Worm (Caenorhabditis elegans) whole organism, late embryonic: Measurements from ENCODE around the gene C44F1.1.

Source experiments
- F13H6.1 ChIP-seq: sonication (generic microtip); optimal IDR thresholded peaks from 2 replicates; lab custom pipeline; 2016; ENCODE audit warnings: missing genetic modification characterization, missing compliant biosample characterization
- K09A11.1 ChIP-seq: sonication (generic microtip); optimal IDR thresholded peaks from 2 replicates; lab custom pipeline; 2017; ENCODE audit warnings: antibody characterized with exemption, mild to moderate bottlenecking, missing genetic modification characterization, missing compliant biosample characterization; ENCODE audit not compliant: insufficient read depth
- T23F11.4 ChIP-seq: fragments of 200-800 bp; sonication (Bioruptor generic); optimal IDR thresholded peaks from 2 replicates; lab custom pipeline; 2018; ENCODE audit warnings: mild to moderate bottlenecking, missing genetic modification characterization, missing compliant biosample characterization
- Y22D7AL.16 ChIP-seq: sonication (generic microtip); optimal IDR thresholded peaks from 2 replicates; lab custom pipeline; 2016; ENCODE audit warnings: missing genetic modification characterization, missing compliant biosample characterization
- ahr-1 ChIP-seq: sonication (generic microtip); optimal IDR thresholded peaks from 2 replicates; lab custom pipeline; 2016; ENCODE audit warnings: missing genetic modification characterization, missing compliant biosample characterization
- ama-1 ChIP-seq: fragments of 150-350 bp; optimal IDR thresholded peaks from 2 replicates; lab custom pipeline; 2014
- ceh-14 ChIP-seq: sonication (generic microtip); optimal IDR thresholded peaks from 2 replicates; lab custom pipeline; 2016; ENCODE audit warnings: missing genotype, missing genetic modification characterization, missing compliant biosample characterization
- ceh-18 ChIP-seq: sonication (generic microtip); optimal IDR thresholded peaks from 2 replicates; lab custom pipeline; 2016; ENCODE audit warnings: missing genetic modification characterization, missing compliant biosample characterization
- ceh-19 ChIP-seq: fragments of 200-800 bp; sonication (Bioruptor generic); optimal IDR thresholded peaks from 2 replicates; lab custom pipeline; 2018; ENCODE audit warnings: mild to moderate bottlenecking, missing genetic modification characterization, missing compliant biosample characterization
- ceh-2 ChIP-seq: sonication (generic microtip); optimal IDR thresholded peaks from 2 replicates; lab custom pipeline; 2016; ENCODE audit warnings: missing genotype, missing genetic modification characterization, missing compliant biosample characterization
- ceh-30 ChIP-seq: fragments of 150-350 bp; optimal IDR thresholded peaks from 2 replicates; lab custom pipeline; 2014; ENCODE audit warnings: missing biosample characterization, missing genetic modification characterization
- ceh-31 ChIP-seq: sonication (generic microtip); optimal IDR thresholded peaks from 2 replicates; lab custom pipeline; 2016; ENCODE audit warnings: missing genetic modification characterization, missing compliant biosample characterization
- ceh-34 ChIP-seq: sonication (generic microtip); optimal IDR thresholded peaks from 2 replicates; lab custom pipeline; 2016; ENCODE audit warnings: mild to moderate bottlenecking, missing genetic modification characterization, missing compliant biosample characterization
- ceh-48 ChIP-seq: sonication (generic microtip); optimal IDR thresholded peaks from 2 replicates; lab custom pipeline; 2016; ENCODE audit warnings: missing genetic modification characterization, inconsistent platforms, missing compliant biosample characterization
- ceh-6 ChIP-seq: fragments of 200-800 bp; sonication (Bioruptor generic); optimal IDR thresholded peaks from 2 replicates; lab custom pipeline; 2018; ENCODE audit warnings: mild to moderate bottlenecking, missing genetic modification characterization, missing compliant biosample characterization
- ceh-9 ChIP-seq: sonication (generic microtip); optimal IDR thresholded peaks from 2 replicates; lab custom pipeline; 2016; ENCODE audit warnings: mild to moderate bottlenecking, missing genetic modification characterization, inconsistent platforms, missing compliant biosample characterization
- che-1 ChIP-seq: sonication (generic microtip); optimal IDR thresholded peaks from 2 replicates; lab custom pipeline; 2016; ENCODE audit warnings: mild to moderate bottlenecking, missing genetic modification characterization, missing compliant biosample characterization
- dmd-4 ChIP-seq: sonication (generic microtip); optimal IDR thresholded peaks from 2 replicates; lab custom pipeline; 2016; ENCODE audit warnings: borderline replicate concordance, missing genetic modification characterization, missing compliant biosample characterization
- elt-2 ChIP-seq: sonication (generic microtip); optimal IDR thresholded peaks from 2 replicates; lab custom pipeline; 2016; ENCODE audit warnings: missing genetic modification reagents, missing genetic modification characterization, missing compliant biosample characterization
- elt-4 ChIP-seq: sonication (generic microtip); optimal IDR thresholded peaks from 2 replicates; lab custom pipeline; 2016; ENCODE audit warnings: missing genetic modification characterization, missing compliant biosample characterization
- eyg-1 ChIP-seq: sonication (generic microtip); optimal IDR thresholded peaks from 2 replicates; lab custom pipeline; 2016; ENCODE audit warnings: missing genotype, missing genetic modification characterization, missing compliant biosample characterization
- fkh-10 ChIP-seq: fragments of 150-350 bp; optimal IDR thresholded peaks from 2 replicates; lab custom pipeline; 2014; ENCODE audit warnings: missing biosample characterization, missing genetic modification reagents, missing genetic modification characterization
- fkh-6 ChIP-seq: sonication (generic microtip); optimal IDR thresholded peaks from 2 replicates; lab custom pipeline; 2016; ENCODE audit warnings: missing genetic modification characterization, missing compliant biosample characterization
- gmeb-2 ChIP-seq: sonication (generic microtip); optimal IDR thresholded peaks from 2 replicates; lab custom pipeline; 2016; ENCODE audit warnings: missing genetic modification characterization, inconsistent platforms, missing compliant biosample characterization
- hlh-15 ChIP-seq: sonication (generic microtip); optimal IDR thresholded peaks from 2 replicates; lab custom pipeline; 2016; ENCODE audit warnings: missing genetic modification characterization, missing compliant biosample characterization
- hlh-6 ChIP-seq: sonication (generic microtip); optimal IDR thresholded peaks from 2 replicates; lab custom pipeline; 2016; ENCODE audit warnings: missing genotype, missing genetic modification characterization, missing compliant biosample characterization
- hlh-8 ChIP-seq: sonication (generic microtip); optimal IDR thresholded peaks from 2 replicates; lab custom pipeline; 2016; ENCODE audit warnings: missing genotype, missing genetic modification characterization, missing compliant biosample characterization
- lin-11 ChIP-seq: fragments of 200-800 bp; sonication (Bioruptor generic); optimal IDR thresholded peaks from 2 replicates; lab custom pipeline; 2018; ENCODE audit warnings: mild to moderate bottlenecking, missing genetic modification characterization, missing compliant biosample characterization
- madf-2 ChIP-seq: sonication (generic microtip); optimal IDR thresholded peaks from 2 replicates; lab custom pipeline; 2017; ENCODE audit warnings: missing genetic modification characterization, missing compliant biosample characterization
- nfya-1 ChIP-seq: sonication (generic microtip); optimal IDR thresholded peaks from 2 replicates; lab custom pipeline; 2017; ENCODE audit warnings: missing genetic modification characterization, mild to moderate bottlenecking, missing compliant biosample characterization, antibody characterized with exemption, moderate library complexity
- nhr-11 ChIP-seq: fragments of 150-350 bp; optimal IDR thresholded peaks from 2 replicates; lab custom pipeline; 2014; ENCODE audit warnings: missing biosample characterization, missing genetic modification characterization
- nhr-232 ChIP-seq: sonication (generic microtip); optimal IDR thresholded peaks from 2 replicates; lab custom pipeline; 2016; ENCODE audit warnings: missing genetic modification characterization, missing compliant biosample characterization
- npax-4 ChIP-seq: sonication (generic microtip); optimal IDR thresholded peaks from 2 replicates; lab custom pipeline; 2016; ENCODE audit warnings: missing genetic modification characterization, missing compliant biosample characterization
- odd-2 ChIP-seq: sonication (generic microtip); optimal IDR thresholded peaks from 2 replicates; lab custom pipeline; 2017; ENCODE audit warnings: antibody characterized with exemption, mild to moderate bottlenecking, missing genetic modification characterization, missing compliant biosample characterization
- pax-1 ChIP-seq: fragments of 150-350 bp; optimal IDR thresholded peaks from 2 replicates; lab custom pipeline; 2014; ENCODE audit warnings: missing biosample characterization, missing genetic modification characterization
- pha-2 ChIP-seq: sonication (generic microtip); optimal IDR thresholded peaks from 2 replicates; lab custom pipeline; 2017; ENCODE audit warnings: mild to moderate bottlenecking, missing genetic modification characterization, missing compliant biosample characterization
- pros-1 ChIP-seq: fragments of 150-350 bp; optimal IDR thresholded peaks from 2 replicates; lab custom pipeline; 2014; ENCODE audit warnings: missing biosample characterization, missing genetic modification reagents, missing genetic modification characterization
- sdc-2 ChIP-seq: sonication (generic microtip); optimal IDR thresholded peaks from 2 replicates; lab custom pipeline; 2016; ENCODE audit warnings: missing genotype, missing genetic modification characterization, missing compliant biosample characterization
- sox-2 ChIP-seq: fragments of 200-800 bp; sonication (Bioruptor generic); IDR thresholded peaks from 2 replicates; pipeline ENCODE4 v1.3.6; 2022; ENCODE audit warnings: missing genetic modification reagents, missing genetic modification characterization, missing compliant biosample characterization
- sox-4 ChIP-seq: sonication (generic microtip); optimal IDR thresholded peaks from 2 replicates; lab custom pipeline; 2017; ENCODE audit warnings: mild to moderate bottlenecking, missing genetic modification characterization, inconsistent platforms, missing compliant biosample characterization
- syd-9 ChIP-seq: sonication (generic microtip); optimal IDR thresholded peaks from 2 replicates; lab custom pipeline; 2016; ENCODE audit warnings: mild to moderate bottlenecking, missing genetic modification characterization, moderate library complexity, missing compliant biosample characterization
- tbx-7 ChIP-seq: sonication (generic microtip); optimal IDR thresholded peaks from 2 replicates; lab custom pipeline; 2016; ENCODE audit warnings: missing genotype, missing genetic modification characterization, missing compliant biosample characterization
- ttx-3 ChIP-seq: sonication (generic microtip); optimal IDR thresholded peaks from 2 replicates; lab custom pipeline; 2016; ENCODE audit warnings: missing genetic modification reagents, missing genetic modification characterization, missing compliant biosample characterization
- unc-42 ChIP-seq: sonication (generic microtip); optimal IDR thresholded peaks from 2 replicates; lab custom pipeline; 2016; ENCODE audit warnings: missing genotype, missing genetic modification characterization, missing compliant biosample characterization
- unc-55 ChIP-seq: sonication (generic microtip); optimal IDR thresholded peaks from 2 replicates; lab custom pipeline; 2017; ENCODE audit warnings: missing biosample characterization, missing genetic modification reagents, missing genetic modification characterization
- zip-5 ChIP-seq: sonication (generic microtip); optimal IDR thresholded peaks from 2 replicates; lab custom pipeline; 2016; ENCODE audit warnings: missing genetic modification characterization, missing compliant biosample characterization
- ztf-16 ChIP-seq: sonication (generic microtip); optimal IDR thresholded peaks from 2 replicates; lab custom pipeline; 2017; ENCODE audit warnings: missing genetic modification characterization, missing compliant biosample characterization

The C44F1.1 gene

DNA sequence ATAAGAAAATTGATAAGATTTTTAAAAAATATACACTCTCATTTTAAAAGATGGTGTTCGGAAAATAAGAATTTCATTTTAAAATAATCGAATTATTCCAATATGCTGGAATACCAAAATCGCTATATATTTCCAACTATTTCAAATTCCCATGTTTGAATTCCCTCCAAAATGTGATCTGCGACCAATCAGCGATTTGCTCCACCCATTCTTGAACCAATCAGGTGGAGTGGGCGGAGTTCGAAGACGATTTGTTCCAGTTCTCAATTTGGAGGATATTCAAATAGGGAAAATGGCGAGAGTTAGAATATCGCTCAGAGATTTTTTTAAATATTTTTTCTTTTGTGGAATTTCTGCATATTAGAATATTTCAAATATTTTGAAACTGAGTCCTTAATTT is 25.5 kb upstream of the C44F1.1 start:
- TF ChIP-seq eyg-1 (no peak), nfya-1 (tag; lab: Kevin White, UChicago) (peak; percentile 92)
- TF ChIP-seq, all 69 proteins: peak for 1

DNA sequence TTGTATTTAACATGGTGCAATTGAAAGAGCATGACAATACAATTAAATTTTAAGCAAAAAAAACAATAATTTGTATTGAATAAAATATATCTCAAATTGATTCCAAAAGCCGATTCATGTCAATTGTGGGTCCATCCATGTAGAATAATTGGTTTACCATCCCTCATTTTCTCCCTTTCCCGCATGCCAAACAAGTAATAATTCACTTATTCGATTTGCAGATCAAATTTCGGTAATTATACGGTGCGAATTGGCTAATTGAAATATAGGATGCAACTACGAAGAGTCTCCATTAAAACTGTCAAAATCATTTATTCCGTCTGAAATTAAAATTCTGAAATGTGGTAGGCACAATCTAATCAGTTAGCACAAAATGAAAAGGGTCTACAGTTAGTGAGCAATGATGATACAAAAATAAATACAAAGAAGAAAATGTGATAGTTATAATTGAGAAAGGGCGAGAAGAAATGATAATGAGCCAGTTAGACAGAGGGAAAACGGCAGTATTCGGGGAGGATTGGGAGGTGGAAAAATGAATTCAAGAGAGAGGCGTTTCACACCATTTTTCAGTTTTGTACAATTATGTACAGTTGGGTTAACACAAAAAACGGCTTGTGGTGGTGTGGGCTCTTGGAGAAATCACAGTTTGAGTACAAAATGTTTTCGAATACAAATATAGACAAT is 24.5 kb upstream of the C44F1.1 start:
- no peak for TF ChIP-seq ceh-19 (GFP tag; lab: Kevin White, UChicago)
- TF ChIP-seq unc-42 (tag; lab: Kevin White, UChicago) = peak; percentile 94
- peak; percentile 14 for TF ChIP-seq pros-1 (tag; lab: Kevin White, UChicago)
- TF ChIP-seq ceh-31 (tag; lab: Kevin White, UChicago) = peak; percentile 73
- TF ChIP-seq pax-1 = no peak

DNA sequence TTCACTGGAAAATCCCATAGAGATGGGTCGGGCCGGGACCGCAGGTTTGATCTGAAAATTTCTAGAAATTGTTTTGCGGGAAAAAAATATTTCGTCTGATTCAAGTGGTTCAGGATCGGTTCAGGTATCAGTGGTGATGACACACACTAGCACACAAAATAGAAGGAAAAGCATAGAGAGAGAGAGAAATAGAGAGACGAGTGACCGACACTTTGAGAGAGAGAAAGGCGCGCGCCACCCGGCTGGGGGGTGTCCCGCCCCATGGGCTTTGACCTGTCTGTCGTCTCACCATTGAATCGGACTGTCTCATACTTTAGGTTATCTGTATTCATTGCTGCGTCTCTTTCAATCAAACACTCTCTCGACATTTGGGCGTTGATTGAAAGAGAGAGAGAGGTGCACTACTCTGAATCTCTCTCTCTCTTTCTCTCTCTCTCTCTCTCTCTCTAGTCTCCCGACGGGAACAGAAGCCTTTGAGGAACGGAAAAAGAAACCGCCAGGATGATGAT is 21.1 kb upstream of the C44F1.1 start, which contains the start of gene acy-3:
acy-3 (minus strand) TSS at position 51 of the 509 bp plus-strand sequence.
- no peak for TF ChIP-seq syd-9 (tag; lab: Kevin White, UChicago)
- TF ChIP-seq ceh-31 (tag; lab: Kevin White, UChicago) = peak; percentile 32
- no peak for TF ChIP-seq pha-2 (tag; lab: Kevin White, UChicago)
- TF ChIP-seq unc-42 (tag; lab: Kevin White, UChicago) = no peak
- TF ChIP-seq sox-4 (tag; lab: Kevin White, UChicago) = no peak
- peak; percentile 47 for TF ChIP-seq nfya-1 (tag; lab: Kevin White, UChicago)
- peak; percentile 70 for TF ChIP-seq F13H6.1 (tag; lab: Kevin White, UChicago)
- TF ChIP-seq ttx-3 (tag; lab: Kevin White, UChicago) = no peak
- TF ChIP-seq odd-2 = no peak
- peak; percentile 56 for TF ChIP-seq ceh-18 (tag; lab: Kevin White, UChicago)
- peak; percentile 40 for TF ChIP-seq ceh-34 (tag; lab: Kevin White, UChicago)
- TF ChIP-seq hlh-15 = no peak
- no peak for TF ChIP-seq tbx-7 (tag; lab: Kevin White, UChicago)
- no peak for TF ChIP-seq sdc-2
- TF ChIP-seq hlh-6 (tag; lab: Kevin White, UChicago) = no peak
- peak; percentile 7 for TF ChIP-seq che-1 (tag; lab: Kevin White, UChicago)
- TF ChIP-seq ama-1 (lab: Kevin White, UChicago) = no peak
- TF ChIP-seq ceh-48 (tag; lab: Kevin White, UChicago) = no peak
- no peak for TF ChIP-seq ceh-9 (tag; lab: Kevin White, UChicago)
- TF ChIP-seq dmd-4 = no peak
- no peak for TF ChIP-seq Y22D7AL.16 (tag; lab: Kevin White, UChicago)
- no peak for TF ChIP-seq fkh-10 (GFP tag; lab: Kevin White, UChicago)
- peak; percentile 3 for TF ChIP-seq gmeb-2 (tag; lab: Kevin White, UChicago)
- peak; percentile 13 for TF ChIP-seq ceh-2 (tag; lab: Kevin White, UChicago)
- no peak for TF ChIP-seq T23F11.4 (GFP tag; lab: Kevin White, UChicago)
- TF ChIP-seq unc-55 (GFP tag; lab: Kevin White, UChicago) = peak; percentile 60
- TF ChIP-seq elt-2 (tag; lab: Kevin White, UChicago) = no peak
- TF ChIP-seq K09A11.1 (tag; lab: Kevin White, UChicago) = no peak
- no peak for TF ChIP-seq nhr-11 (tag; lab: Kevin White, UChicago)
- no peak for TF ChIP-seq pax-1
- no peak for TF ChIP-seq nhr-232
- no peak for TF ChIP-seq zip-5
- TF ChIP-seq ceh-19 (GFP tag; lab: Kevin White, UChicago) = no peak
- TF ChIP-seq npax-4 (tag; lab: Kevin White, UChicago) = no peak
- no peak for TF ChIP-seq hlh-8 (tag; lab: Kevin White, UChicago)
- TF ChIP-seq ahr-1 (tag; lab: Kevin White, UChicago) = no peak
- TF ChIP-seq ceh-14 (tag; lab: Kevin White, UChicago) = no peak
- no peak for TF ChIP-seq elt-4 (tag; lab: Kevin White, UChicago)
- no peak for TF ChIP-seq lin-11 (tag; lab: Kevin White, UChicago)
- no peak for TF ChIP-seq ztf-16 (tag; lab: Kevin White, UChicago)
- no peak for TF ChIP-seq ceh-30 (tag; lab: Kevin White, UChicago)
- TF ChIP-seq ceh-6 (GFP tag; lab: Kevin White, UChicago) = no peak
- TF ChIP-seq sox-2 (GFP tag; lab: Robert Waterston, UW) = no peak
- no peak for TF ChIP-seq madf-2 (tag; lab: Kevin White, UChicago)
- no peak for TF ChIP-seq fkh-6 (tag; lab: Kevin White, UChicago)
- TF ChIP-seq pros-1 (tag; lab: Kevin White, UChicago) = no peak
